Worm (Caenorhabditis elegans) whole organism, L4/young adult: ENCODE measurements around the gene Y116A8C.10.

Experiments
- dao-5 ChIP-seq: sonication (generic microtip); optimal IDR thresholded peaks from 2 replicates; lab custom pipeline; 2016; ENCODE audit warnings: missing genotype, missing genetic modification characterization, moderate library complexity, missing compliant biosample characterization
- him-1 ChIP-seq: sonication (generic microtip); optimal IDR thresholded peaks from 2 replicates; lab custom pipeline; 2016; ENCODE audit warnings: missing genotype, missing genetic modification reagents, missing genetic modification characterization, missing compliant biosample characterization

- TF ChIP-seq him-1 = no peak
- TF ChIP-seq dao-5 = no peak
Measured at ce11 chrIV:16920041-16920440, 18.9 kb downstream of the Y116A8C.10 start, which contains the start of gene nep-23.
